Worm (Caenorhabditis elegans): ENCODE measurements around the gene str-143.

ce11 chrV:8034811-8035210, 34.7 kb downstream of the str-143 start, which contains the start of gene algn-12:
- TF ChIP-seq F13H6.1 (tag; optimal IDR thresholded peaks at IDR 0.05) (no peak), pqm-1 (tag; optimal IDR thresholded peaks at IDR 0.05) (no peak), unc-55 (GFP tag; optimal IDR thresholded peaks at IDR 0.05) (no peak), ref-2 (tag; optimal IDR thresholded peaks at IDR 0.05) (no peak), elt-2 (tag; optimal IDR thresholded peaks at IDR 0.05) (no peak), ceh-30 (tag; optimal IDR thresholded peaks at IDR 0.05) (no peak), pag-3 (tag; optimal IDR thresholded peaks at IDR 0.05; ENCODE audit: borderline replicate concordance) (no peak), Y22D7AL.16 (tag; optimal IDR thresholded peaks at IDR 0.05) (no peak)

Measured in whole organism, late embryonic.